Fruit fly (Drosophila melanogaster) whole organism, embryonic: ENCODE results near the gene Mob3.

Experiments
- Adf1 ChIP-seq: fragments of 200-800 bp; sonication (Bioruptor generic); IDR thresholded peaks from 2 replicates; pipeline ENCODE4 v1.3.6; 2022; ENCODE audit warnings: missing biosample characterization, missing genetic modification characterization
- Awh ChIP-seq: fragments of 200-800 bp; sonication (Bioruptor generic); IDR thresholded peaks from 2 replicates; pipeline ENCODE4, ENCODE4 v1.3.6; 2022; ENCODE audit warnings: missing biosample characterization, missing genetic modification characterization
- CG10654 ChIP-seq: fragments of 200-800 bp; sonication (Bioruptor generic); optimal IDR thresholded peaks from 2 replicates; lab custom pipeline; 2016; ENCODE audit warnings: missing biosample characterization, missing genetic modification characterization
- CG11093 ChIP-seq: fragments of 200-800 bp; sonication (Bioruptor generic); IDR thresholded peaks from 3 replicates; pipeline ENCODE4 v1.3.6; 2022; ENCODE audit warnings: missing biosample characterization, missing genetic modification characterization
- CG11560 ChIP-seq: fragments of 200-800 bp; sonication (Bioruptor generic); IDR thresholded peaks from 3 replicates; pipeline ENCODE4 v1.3.6; 2022; ENCODE audit warnings: missing biosample characterization, missing genetic modification characterization
- CG11696 ChIP-seq: fragments of 200-800 bp; sonication (Bioruptor generic); IDR thresholded peaks from 2 replicates; pipeline ENCODE4 v1.3.6; 2022; ENCODE audit warnings: missing biosample characterization, missing genetic modification characterization
- CG13424 ChIP-seq: fragments of 200-800 bp; sonication (Bioruptor generic); optimal IDR thresholded peaks from 2 replicates; lab custom pipeline; 2019; ENCODE audit warnings: missing biosample characterization, mild to moderate bottlenecking, missing genetic modification characterization, moderate library complexity
- CG13624 ChIP-seq: fragments of 200-800 bp; sonication (Bioruptor generic); optimal IDR thresholded peaks from 2 replicates; lab custom pipeline; 2016; ENCODE audit warnings: missing biosample characterization, missing genetic modification characterization
- CG13775 ChIP-seq: fragments of 200-800 bp; sonication (Bioruptor generic); optimal IDR thresholded peaks from 3 replicates; lab custom pipeline; 2017; ENCODE audit warnings: missing biosample characterization, mild to moderate bottlenecking, missing genetic modification characterization
- CG14710 ChIP-seq: fragments of 200-800 bp; sonication (Bioruptor generic); optimal IDR thresholded peaks from 3 replicates; lab custom pipeline; 2019; ENCODE audit warnings: missing biosample characterization, mild to moderate bottlenecking, missing genetic modification characterization, moderate library complexity
- CG14860 ChIP-seq: fragments of 200-800 bp; sonication (Bioruptor generic); IDR thresholded peaks from 3 replicates; pipeline ENCODE4 v1.3.6; 2022; ENCODE audit warnings: missing biosample characterization, missing genetic modification characterization; ENCODE audit not compliant: partially characterized antibody
- CG18764 ChIP-seq: fragments of 200-800 bp; sonication (Bioruptor generic); optimal IDR thresholded peaks from 3 replicates; lab custom pipeline; 2016; ENCODE audit warnings: missing biosample characterization, missing genetic modification characterization
- CG31365 ChIP-seq: fragments of 200-800 bp; sonication (Bioruptor generic); optimal IDR thresholded peaks from 2 replicates; lab custom pipeline; 2018; ENCODE audit warnings: missing biosample characterization, mild to moderate bottlenecking, missing genetic modification characterization
- CG32772 ChIP-seq: fragments of 200-800 bp; sonication (Bioruptor generic); IDR thresholded peaks from 2 replicates; pipeline ENCODE4 v1.3.6; 2022; ENCODE audit warnings: missing biosample characterization, missing genetic modification characterization
- CG3407 ChIP-seq: fragments of 200-800 bp; sonication (Bioruptor generic); optimal IDR thresholded peaks from 2 replicates; lab custom pipeline; 2018; ENCODE audit warnings: missing biosample characterization, mild to moderate bottlenecking, missing genetic modification characterization
- CG42726 ChIP-seq: fragments of 200-800 bp; sonication (Bioruptor generic); IDR thresholded peaks from 2 replicates; pipeline ENCODE4 v1.3.6; 2022; ENCODE audit warnings: missing biosample characterization, missing genetic modification characterization; ENCODE audit not compliant: partially characterized antibody
- CG4404 ChIP-seq: fragments of 200-800 bp; sonication (Bioruptor generic); IDR thresholded peaks from 2 replicates; pipeline ENCODE4 v1.3.6; 2022; ENCODE audit warnings: missing biosample characterization, missing genetic modification characterization
- CG4707 ChIP-seq: fragments of 200-800 bp; sonication (Bioruptor generic); optimal IDR thresholded peaks from 2 replicates; lab custom pipeline; 2018; ENCODE audit warnings: missing biosample characterization, mild to moderate bottlenecking, missing genetic modification characterization, moderate library complexity
- CG6854 ChIP-seq: fragments of 200-800 bp; sonication (Bioruptor generic); optimal IDR thresholded peaks from 3 replicates; lab custom pipeline; 2017; ENCODE audit warnings: missing biosample characterization, mild to moderate bottlenecking, missing genetic modification characterization
- CG7271 ChIP-seq: fragments of 200-800 bp; sonication (Bioruptor generic); optimal IDR thresholded peaks from 2 replicates; lab custom pipeline; 2018; ENCODE audit warnings: missing biosample characterization, mild to moderate bottlenecking, missing genetic modification characterization, moderate library complexity
- CG9727 ChIP-seq: fragments of 200-800 bp; sonication (Bioruptor generic); optimal IDR thresholded peaks from 3 replicates; lab custom pipeline; 2017; ENCODE audit warnings: missing biosample characterization, mild to moderate bottlenecking, missing genetic modification characterization
- CG9817 ChIP-seq: fragments of 200-800 bp; sonication (Bioruptor generic); optimal IDR thresholded peaks from 2 replicates; lab custom pipeline; 2018; ENCODE audit warnings: missing biosample characterization, mild to moderate bottlenecking, missing genetic modification characterization, moderate library complexity
- Chrac-16 ChIP-seq: fragments of 200-800 bp; sonication (Bioruptor generic); optimal IDR thresholded peaks from 3 replicates; lab custom pipeline; 2016; ENCODE audit warnings: missing biosample characterization, missing genetic modification characterization
- CoRest ChIP-seq: fragments of 200-800 bp; sonication (Bioruptor generic); optimal IDR thresholded peaks from 3 replicates; lab custom pipeline; 2018; ENCODE audit warnings: missing biosample characterization, mild to moderate bottlenecking, missing genetic modification characterization, moderate library complexity
- D19A ChIP-seq: fragments of 200-800 bp; optimal IDR thresholded peaks from 3 replicates; lab custom pipeline; 2019; ENCODE audit warnings: missing biosample characterization, mild to moderate bottlenecking, missing genetic modification characterization, moderate library complexity
- Dref ChIP-seq: fragments of 200-800 bp; sonication (Bioruptor generic); IDR thresholded peaks from 2 replicates; pipeline ENCODE4 v1.3.6; 2022; ENCODE audit warnings: missing biosample characterization, missing genetic modification characterization
- E2f2 ChIP-seq: fragments of 200-800 bp; sonication (Bioruptor generic); IDR thresholded peaks from 2 replicates; pipeline ENCODE4 v1.3.6; 2022; ENCODE audit warnings: missing biosample characterization, missing genetic modification characterization
- GATAe ChIP-seq: fragments of 200-800 bp; sonication (Bioruptor generic); conservative IDR thresholded peaks from 2 replicates; pipeline ENCODE4 v1.3.6; 2022; ENCODE audit warnings: missing biosample characterization, missing genetic modification characterization
- Gsc ChIP-seq: fragments of 200-800 bp; sonication (Bioruptor generic); IDR thresholded peaks from 2 replicates; pipeline ENCODE4 v1.3.6; 2022; ENCODE audit warnings: missing biosample characterization, missing genetic modification characterization
- Gug ChIP-seq: fragments of 200-800 bp; sonication (Bioruptor generic); IDR thresholded peaks from 4 replicates; pipeline ENCODE4 v1.3.6; 2022; ENCODE audit warnings: missing biosample characterization, missing genetic modification characterization
- H2.0 ChIP-seq: fragments of 200-800 bp; sonication (Bioruptor generic); IDR thresholded peaks from 2 replicates; pipeline ENCODE4 v1.3.6; 2022; ENCODE audit warnings: missing biosample characterization, missing genetic modification characterization
- Stat92E ChIP-seq, 3 experiments: fragments of >200 bp in 2 of 3; fragments of 200-800 bp in 1 of 3; sonication (Bioruptor generic) in 1 of 3; optimal IDR thresholded peaks; 2 replicates each; lab custom pipeline; 2017 to 2019; ENCODE audit warnings: missing biosample characterization in 3 of 3, missing genetic modification characterization in 3 of 3, mild to moderate bottlenecking in 1 of 3, moderate library complexity in 1 of 3
- abd-A ChIP-seq: fragments of 200-800 bp; sonication (Bioruptor generic); optimal IDR thresholded peaks from 3 replicates; lab custom pipeline; 2019; ENCODE audit warnings: missing biosample characterization, mild to moderate bottlenecking, missing genetic modification characterization, moderate library complexity
- bbx ChIP-seq: fragments of 200-800 bp; sonication (Bioruptor generic); IDR thresholded peaks from 2 replicates; pipeline ENCODE4 v1.3.6; 2022; ENCODE audit warnings: missing biosample characterization, missing genetic modification characterization; ENCODE audit not compliant: partially characterized antibody
- bcd ChIP-seq: fragments of 200-800 bp; sonication (Bioruptor generic); optimal IDR thresholded peaks from 2 replicates; lab custom pipeline; 2017; ENCODE audit warnings: missing biosample characterization, mild to moderate bottlenecking, missing genetic modification characterization
- br ChIP-seq: fragments of >200 bp; optimal IDR thresholded peaks from 2 replicates; lab custom pipeline; 2017
- caup ChIP-seq: fragments of 200-800 bp; sonication (Bioruptor generic); optimal IDR thresholded peaks from 3 replicates; lab custom pipeline; 2017; ENCODE audit warnings: missing biosample characterization, mild to moderate bottlenecking, missing genetic modification characterization, moderate library complexity; ENCODE audit not compliant: severe bottlenecking
- chif ChIP-seq, 2 experiments: fragments of 200-800 bp; sonication (Bioruptor generic); optimal IDR thresholded peaks; 3 replicates each; lab custom pipeline; 2016; ENCODE audit warnings: missing biosample characterization in 2 of 2, missing genetic modification characterization in 2 of 2
- dysf ChIP-seq: fragments of 200-800 bp; sonication (Bioruptor generic); IDR thresholded peaks from 3 replicates; pipeline ENCODE4 v1.3.6; 2022; ENCODE audit warnings: missing biosample characterization, missing genetic modification characterization
- eve ChIP-seq, 2 experiments: fragments of >200 bp; optimal IDR thresholded peaks; 2 replicates each; lab custom pipeline; 2017; ENCODE audit warnings: missing biosample characterization in 2 of 2, missing genetic modification characterization in 2 of 2
- exex ChIP-seq: fragments of 200-800 bp; sonication (Bioruptor generic); optimal IDR thresholded peaks from 4 replicates; lab custom pipeline; 2018; ENCODE audit warnings: missing biosample characterization, mild to moderate bottlenecking, missing genetic modification characterization, moderate library complexity
- fu2 ChIP-seq: fragments of 200-800 bp; sonication (Bioruptor generic); optimal IDR thresholded peaks from 2 replicates; lab custom pipeline; 2016; ENCODE audit warnings: missing biosample characterization, missing genetic modification characterization
- nau ChIP-seq: fragments of 200-800 bp; sonication (Bioruptor generic); optimal IDR thresholded peaks from 3 replicates; lab custom pipeline; 2017; ENCODE audit warnings: missing biosample characterization, mild to moderate bottlenecking, missing genetic modification characterization, missing genetic modification reagents
- pzg ChIP-seq: fragments of 200-800 bp; sonication (Bioruptor generic); optimal IDR thresholded peaks from 3 replicates; lab custom pipeline; 2018; ENCODE audit warnings: missing biosample characterization, mild to moderate bottlenecking, missing genetic modification characterization, moderate library complexity
- sens ChIP-seq: fragments of 200-800 bp; sonication (Bioruptor generic); peaks from one replicate; lab custom pipeline; 2016; ENCODE audit warnings: missing biosample characterization, missing genetic modification characterization
- sim ChIP-seq: fragments of 200-800 bp; sonication (Bioruptor generic); IDR thresholded peaks from 2 replicates; pipeline ENCODE4 v1.3.6; 2022; ENCODE audit warnings: missing biosample characterization, missing genetic modification characterization
- sr ChIP-seq: fragments of 200-800 bp; sonication (Bioruptor generic); IDR thresholded peaks from 3 replicates; pipeline ENCODE4 v1.3.6; 2022; ENCODE audit warnings: missing biosample characterization, missing genetic modification characterization
- tap ChIP-seq: fragments of 200-800 bp; optimal IDR thresholded peaks from 3 replicates; lab custom pipeline; 2019; ENCODE audit warnings: missing biosample characterization, mild to moderate bottlenecking, missing genetic modification characterization, moderate library complexity
- trh ChIP-seq: fragments of 200-800 bp; sonication (Bioruptor generic); optimal IDR thresholded peaks from 2 replicates; lab custom pipeline; 2016; ENCODE audit warnings: missing biosample characterization, missing genetic modification characterization
- tup ChIP-seq: fragments of 200-800 bp; sonication (Bioruptor generic); optimal IDR thresholded peaks from 2 replicates; lab custom pipeline; 2016; ENCODE audit warnings: missing biosample characterization, mild to moderate bottlenecking, missing genetic modification characterization, moderate library complexity
- zfh2 ChIP-seq: fragments of 200-800 bp; sonication (Bioruptor generic); optimal IDR thresholded peaks from 2 replicates; lab custom pipeline; 2016; ENCODE audit warnings: missing biosample characterization, missing genetic modification characterization

The Mob3 gene

dm6 chr2L:10226724-10227407 is 38.3 kb upstream of the Mob3 start, which contains the start of gene CG5708 (continued):
- TF ChIP-seq CG7271 (tag; lab: Kevin White, UChicago), result no peak
- peak; percentile 33 for TF ChIP-seq CG14710 (tag; lab: Kevin White, UChicago)
- TF ChIP-seq E2f2 (GFP tag; lab: Robert Waterston, UW), result no peak
- TF ChIP-seq Adf1, result no peak
- TF ChIP-seq CG11560 (tag; lab: Robert Waterston, UW), result no peak
- no peak for TF ChIP-seq H2.0 (GFP tag; lab: Robert Waterston, UW)
- TF ChIP-seq Awh (GFP tag; lab: Robert Waterston, UW), result no peak
- TF ChIP-seq sr, result no peak
- no peak for TF ChIP-seq CG18764 (GFP tag; lab: Kevin White, UChicago)
- TF ChIP-seq trh, result no peak
- no peak for TF ChIP-seq CG6854 (GFP tag; lab: Kevin White, UChicago)
- no peak for TF ChIP-seq CG31365 (tag; lab: Kevin White, UChicago)
- TF ChIP-seq abd-A (tag; lab: Kevin White, UChicago), result no peak
- TF ChIP-seq bcd (GFP tag; lab: Kevin White, UChicago), result no peak
- no peak for TF ChIP-seq eve (GFP tag; optimal IDR thresholded peaks at IDR 0.05; lab: Kevin White, UChicago)
- TF ChIP-seq sim (GFP tag; lab: Robert Waterston, UW), result no peak
- peak; percentile 58 for TF ChIP-seq pzg (GFP tag; lab: Kevin White, UChicago)
- TF ChIP-seq CG42726, result peak; percentile 54; the same call in 1 of the 2 replicates
- peak; percentile 40 for TF ChIP-seq exex (tag; lab: Kevin White, UChicago)
- peak; percentile 2 for TF ChIP-seq zfh2 (GFP tag; lab: Kevin White, UChicago)
- no peak for TF ChIP-seq CG3407 (GFP tag; lab: Kevin White, UChicago)
- TF ChIP-seq Gug, result no peak
- no peak for TF ChIP-seq Gsc (GFP tag; lab: Robert Waterston, UW)
- TF ChIP-seq Stat92E (GFP tag; optimal IDR thresholded peaks at IDR 0.05; lab: Kevin White, UChicago), result peak in 1 of 3 experiments; percentile 17
- no peak for TF ChIP-seq CG11093 (GFP tag; lab: Robert Waterston, UW)
- no peak for TF ChIP-seq D19A (tag; lab: Kevin White, UChicago)
- no peak for TF ChIP-seq CG10654 (GFP tag; lab: Kevin White, UChicago)
- no peak for TF ChIP-seq GATAe (GFP tag; lab: Robert Waterston, UW)
- peak; percentile 35 for TF ChIP-seq CoRest (tag; lab: Kevin White, UChicago)
- no peak for TF ChIP-seq fu2
- TF ChIP-seq caup, result peak; percentile 1
- TF ChIP-seq Chrac-16 (GFP tag; lab: Kevin White, UChicago), result no peak
- TF ChIP-seq CG4404 (GFP tag; lab: Robert Waterston, UW), result no peak
- no peak for TF ChIP-seq bbx
- TF ChIP-seq tap (tag; lab: Kevin White, UChicago), result no peak
- TF ChIP-seq CG4707 (GFP tag; lab: Kevin White, UChicago), result no peak
- TF ChIP-seq chif (GFP tag; optimal IDR thresholded peaks at IDR 0.05; lab: Kevin White, UChicago), result no peak
- no peak for TF ChIP-seq CG9727
- no peak for TF ChIP-seq CG32772 (GFP tag; lab: Robert Waterston, UW)
- TF ChIP-seq Dref (GFP tag; lab: Robert Waterston, UW), result peak; percentile 56
- TF ChIP-seq dysf (GFP tag; lab: Robert Waterston, UW), result no peak
- TF ChIP-seq CG14860 (GFP tag; lab: Robert Waterston, UW), result no peak
- no peak for TF ChIP-seq nau (GFP tag; lab: Kevin White, UChicago)
- no peak for TF ChIP-seq br
- no peak for TF ChIP-seq CG9817 (tag; lab: Kevin White, UChicago)
- peak; percentile 17 for TF ChIP-seq CG13775 (GFP tag; lab: Kevin White, UChicago)
- peak; percentile 34 for TF ChIP-seq CG13424 (tag; lab: Kevin White, UChicago)
- TF ChIP-seq sens (GFP tag; lab: Kevin White, UChicago), result peak; percentile 35
- no peak for TF ChIP-seq CG13624 (GFP tag; lab: Kevin White, UChicago)
- no peak for TF ChIP-seq tup (GFP tag; lab: Kevin White, UChicago)
- TF ChIP-seq CG11696, result no peak
